Fruit fly (Drosophila melanogaster) whole organism, embryonic: ENCODE data around the gene Dscam3.

ENCODE experiments used
- Adf1 ChIP-seq: fragments of 200-800 bp; sonication (Bioruptor generic); IDR thresholded peaks from 2 replicates; pipeline ENCODE4 v1.3.6; 2022; ENCODE audit warnings: missing biosample characterization, missing genetic modification characterization
- Bgb ChIP-seq: fragments of 200-800 bp; sonication (Bioruptor generic); IDR thresholded peaks from 2 replicates; pipeline ENCODE4 v1.3.6; 2022; ENCODE audit warnings: missing biosample characterization, missing genetic modification characterization; ENCODE audit not compliant: partially characterized antibody
- CG10267 ChIP-seq: fragments of 200-800 bp; sonication (Bioruptor generic); optimal IDR thresholded peaks from 2 replicates; lab custom pipeline; 2018; ENCODE audit warnings: missing biosample characterization, mild to moderate bottlenecking, missing genetic modification characterization, moderate library complexity
- CG11456 ChIP-seq: fragments of 200-800 bp; sonication (Bioruptor generic); IDR thresholded peaks from 3 replicates; pipeline ENCODE4 v1.3.6; 2022; ENCODE audit warnings: missing biosample characterization, missing genetic modification characterization
- CG12391 ChIP-seq: fragments of 200-800 bp; sonication (Bioruptor generic); optimal IDR thresholded peaks from 3 replicates; lab custom pipeline; 2018; ENCODE audit warnings: missing biosample characterization, mild to moderate bottlenecking, missing genetic modification characterization, moderate library complexity
- CG13287 ChIP-seq: fragments of 200-800 bp; sonication (Bioruptor generic); IDR thresholded peaks from 2 replicates; pipeline ENCODE4 v1.3.6; 2022; ENCODE audit warnings: missing biosample characterization, missing genetic modification characterization; ENCODE audit not compliant: partially characterized antibody
- CG15514 ChIP-seq: fragments of 200-800 bp; sonication (Bioruptor generic); optimal IDR thresholded peaks from 3 replicates; lab custom pipeline; 2017; ENCODE audit warnings: missing biosample characterization, missing genetic modification characterization, mild to moderate bottlenecking, moderate library complexity, missing genetic modification reagents
- CG16813 ChIP-seq: fragments of 200-800 bp; sonication (Bioruptor generic); IDR thresholded peaks from 3 replicates; pipeline ENCODE4 v1.3.6; 2022; ENCODE audit warnings: missing biosample characterization, missing genetic modification characterization; ENCODE audit not compliant: partially characterized antibody
- CG16815 ChIP-seq: fragments of 200-800 bp; sonication (Bioruptor generic); optimal IDR thresholded peaks from 3 replicates; lab custom pipeline; 2017; ENCODE audit warnings: missing biosample characterization, mild to moderate bottlenecking, missing genetic modification characterization
- CG2116 ChIP-seq: fragments of 200-800 bp; sonication (Bioruptor generic); optimal IDR thresholded peaks from 3 replicates; lab custom pipeline; 2018; ENCODE audit warnings: missing biosample characterization, mild to moderate bottlenecking, missing genetic modification characterization
- CG31441 ChIP-seq: fragments of 200-800 bp; sonication (Bioruptor generic); IDR thresholded peaks from 2 replicates; pipeline ENCODE4 v1.3.6; 2022; ENCODE audit warnings: missing biosample characterization, missing genetic modification characterization
- CG32767 ChIP-seq: fragments of 200-800 bp; sonication (Bioruptor generic); IDR thresholded peaks from 2 replicates; pipeline ENCODE4 v1.3.6; 2022; ENCODE audit warnings: missing biosample characterization, missing genetic modification characterization
- CG34224 ChIP-seq: fragments of 200-800 bp; sonication (Bioruptor generic); IDR thresholded peaks from 3 replicates; pipeline ENCODE4 v1.3.6; 2022; ENCODE audit warnings: missing biosample characterization, missing genetic modification characterization; ENCODE audit not compliant: partially characterized antibody
- CG34376 ChIP-seq: fragments of 200-800 bp; sonication (Bioruptor generic); optimal IDR thresholded peaks from 2 replicates; lab custom pipeline; 2018; ENCODE audit warnings: missing biosample characterization, mild to moderate bottlenecking, missing genetic modification characterization
- CG34422 ChIP-seq: fragments of 200-800 bp; sonication (Bioruptor generic); IDR thresholded peaks from 3 replicates; pipeline ENCODE4 v1.3.6; 2022; ENCODE audit warnings: missing biosample characterization, missing genetic modification characterization
- CG4617 ChIP-seq: fragments of 200-800 bp; sonication (Bioruptor generic); optimal IDR thresholded peaks from 3 replicates; lab custom pipeline; 2016; ENCODE audit warnings: missing biosample characterization, missing genetic modification characterization, borderline replicate concordance
- CG6175 ChIP-seq: fragments of 200-800 bp; sonication (Bioruptor generic); IDR thresholded peaks from 3 replicates; pipeline ENCODE4 v1.3.6; 2022; ENCODE audit warnings: missing biosample characterization, missing genetic modification characterization
- CG9437 ChIP-seq: fragments of 200-800 bp; sonication (Bioruptor generic); optimal IDR thresholded peaks from 2 replicates; lab custom pipeline; 2018; ENCODE audit warnings: missing biosample characterization, mild to moderate bottlenecking, missing genetic modification characterization
- Dp ChIP-seq: fragments of 200-800 bp; sonication (Bioruptor generic); optimal IDR thresholded peaks from 2 replicates; lab custom pipeline; 2018; ENCODE audit warnings: missing biosample characterization, mild to moderate bottlenecking, missing genetic modification characterization, moderate library complexity
- Dref ChIP-seq: fragments of 200-800 bp; sonication (Bioruptor generic); IDR thresholded peaks from 2 replicates; pipeline ENCODE4 v1.3.6; 2022; ENCODE audit warnings: missing biosample characterization, missing genetic modification characterization
- E2f2 ChIP-seq: fragments of 200-800 bp; sonication (Bioruptor generic); IDR thresholded peaks from 2 replicates; pipeline ENCODE4 v1.3.6; 2022; ENCODE audit warnings: missing biosample characterization, missing genetic modification characterization
- Ets97D ChIP-seq: fragments of 200-800 bp; sonication (Bioruptor generic); optimal IDR thresholded peaks from 3 replicates; lab custom pipeline; 2016; ENCODE audit warnings: missing biosample characterization, missing genetic modification characterization
- HmgZ ChIP-seq: fragments of 200-800 bp; sonication (Bioruptor generic); optimal IDR thresholded peaks from 2 replicates; lab custom pipeline; 2018; ENCODE audit warnings: missing biosample characterization, mild to moderate bottlenecking, missing genetic modification characterization
- Hr39 ChIP-seq: fragments of >200 bp; optimal IDR thresholded peaks from 2 replicates; lab custom pipeline; 2017
- Jarid2 ChIP-seq: fragments of 200-800 bp; sonication (Bioruptor generic); optimal IDR thresholded peaks from 3 replicates; lab custom pipeline; 2017; ENCODE audit warnings: mild to moderate bottlenecking, missing biosample characterization, missing genetic modification reagents, missing genetic modification characterization
- MBD-R2 ChIP-seq: fragments of 200-800 bp; sonication (Bioruptor generic); IDR thresholded peaks from 2 replicates; pipeline ENCODE4 v1.3.6; 2022; ENCODE audit warnings: missing biosample characterization, missing genetic modification characterization
- MESR4 ChIP-seq: fragments of 200-800 bp; sonication (Bioruptor generic); optimal IDR thresholded peaks from 2 replicates; lab custom pipeline; 2018; ENCODE audit warnings: missing biosample characterization, mild to moderate bottlenecking, missing genetic modification characterization, moderate library complexity
- Med ChIP-seq: fragments of 200-800 bp; sonication (Bioruptor generic); peaks from one replicate; lab custom pipeline; 2016; ENCODE audit warnings: missing biosample characterization, missing genetic modification characterization, mild to moderate bottlenecking, inconsistent platforms, moderate library complexity
- Oli ChIP-seq: fragments of 200-800 bp; sonication (Bioruptor generic); optimal IDR thresholded peaks from 2 replicates; lab custom pipeline; 2018; ENCODE audit warnings: missing biosample characterization, mild to moderate bottlenecking, missing genetic modification characterization, moderate library complexity
- Sin3A ChIP-seq: fragments of >200 bp; optimal IDR thresholded peaks from 2 replicates; lab custom pipeline; 2018
- Stat92E ChIP-seq, 3 experiments: fragments of >200 bp in 2 of 3; fragments of 200-800 bp in 1 of 3; sonication (Bioruptor generic) in 1 of 3; optimal IDR thresholded peaks; 2 replicates each; lab custom pipeline; 2017 to 2019; ENCODE audit warnings: missing biosample characterization in 3 of 3, missing genetic modification characterization in 3 of 3, mild to moderate bottlenecking in 1 of 3, moderate library complexity in 1 of 3
- Trl ChIP-seq, 3 experiments: fragments of >200 bp in 2 of 3; fragments of 200-800 bp in 1 of 3; sonication (Bioruptor generic) in 1 of 3; optimal IDR thresholded peaks; 2 replicates in 1 of 3; 3 replicates in 2 of 3; lab custom pipeline; 2016 to 2017; ENCODE audit warnings: missing biosample characterization in 1 of 3, missing genetic modification characterization in 1 of 3
- YL-1 ChIP-seq: fragments of 200-800 bp; sonication (Bioruptor generic); optimal IDR thresholded peaks from 3 replicates; lab custom pipeline; 2017; ENCODE audit warnings: missing biosample characterization, mild to moderate bottlenecking, missing genetic modification characterization
- bbx ChIP-seq: fragments of 200-800 bp; sonication (Bioruptor generic); IDR thresholded peaks from 2 replicates; pipeline ENCODE4 v1.3.6; 2022; ENCODE audit warnings: missing biosample characterization, missing genetic modification characterization; ENCODE audit not compliant: partially characterized antibody
- bowl ChIP-seq: fragments of 200-800 bp; sonication (Bioruptor generic); IDR thresholded peaks from 2 replicates; pipeline ENCODE4 v1.3.6; 2022; ENCODE audit warnings: missing biosample characterization, missing genetic modification characterization
- fu2 ChIP-seq: fragments of 200-800 bp; sonication (Bioruptor generic); optimal IDR thresholded peaks from 2 replicates; lab custom pipeline; 2016; ENCODE audit warnings: missing biosample characterization, missing genetic modification characterization
- gfzf ChIP-seq: fragments of 200-800 bp; sonication (Bioruptor generic); optimal IDR thresholded peaks from 2 replicates; lab custom pipeline; 2016; ENCODE audit warnings: missing biosample characterization, mild to moderate bottlenecking, missing genetic modification characterization, moderate library complexity
- gt ChIP-seq: fragments of 200-800 bp; sonication (Bioruptor generic); IDR thresholded peaks from 2 replicates; pipeline ENCODE4 v1.3.6; 2022; ENCODE audit warnings: missing biosample characterization, missing genetic modification characterization
- mld ChIP-seq: fragments of 200-800 bp; sonication (Bioruptor generic); IDR thresholded peaks from 3 replicates; pipeline ENCODE4 v1.3.6; 2022; ENCODE audit warnings: missing biosample characterization, missing genetic modification characterization; ENCODE audit not compliant: partially characterized antibody
- nau ChIP-seq: fragments of 200-800 bp; sonication (Bioruptor generic); optimal IDR thresholded peaks from 3 replicates; lab custom pipeline; 2017; ENCODE audit warnings: missing biosample characterization, mild to moderate bottlenecking, missing genetic modification characterization, missing genetic modification reagents
- pfk ChIP-seq: fragments of 200-800 bp; sonication (Bioruptor generic); optimal IDR thresholded peaks from 2 replicates; lab custom pipeline; 2018; ENCODE audit warnings: missing biosample characterization, mild to moderate bottlenecking, missing genetic modification characterization, moderate library complexity
- sens ChIP-seq: fragments of 200-800 bp; sonication (Bioruptor generic); peaks from one replicate; lab custom pipeline; 2016; ENCODE audit warnings: missing biosample characterization, missing genetic modification characterization
- slbo ChIP-seq: fragments of 200-800 bp; sonication (Bioruptor generic); IDR thresholded peaks from 2 replicates; pipeline ENCODE4 v1.3.6; 2022; ENCODE audit warnings: missing biosample characterization, missing genetic modification characterization
- sna ChIP-seq: fragments of 200-800 bp; sonication (Bioruptor generic); IDR thresholded peaks from 2 replicates; pipeline ENCODE4 v1.3.6; 2022; ENCODE audit warnings: missing biosample characterization, missing genetic modification characterization; ENCODE audit not compliant: partially characterized antibody
- stwl ChIP-seq: fragments of 200-800 bp; sonication (Bioruptor generic); optimal IDR thresholded peaks from 3 replicates; lab custom pipeline; 2018; ENCODE audit warnings: missing biosample characterization, mild to moderate bottlenecking, missing genetic modification characterization, moderate library complexity
- tna ChIP-seq: fragments of 200-800 bp; sonication (Bioruptor generic); IDR thresholded peaks from 2 replicates; pipeline ENCODE4 v1.3.6; 2022; ENCODE audit warnings: missing biosample characterization, missing genetic modification characterization; ENCODE audit not compliant: partially characterized antibody

Dscam3 gene

dm6 chr3R:17546115-17546705 is 40.7 kb upstream of the Dscam3 start, which contains the start of gene Prx3 (continued):
- TF ChIP-seq MESR4 (GFP tag; lab: Kevin White, UChicago) (peak; percentile 46), Oli (no peak), Dp (GFP tag; lab: Kevin White, UChicago) (peak; percentile 92), E2f2 (peak; percentile 96), stwl (tag; lab: Kevin White, UChicago) (peak; percentile 84), gfzf (peak; percentile 78), nau (no peak), Dref (GFP tag; lab: Robert Waterston, UW) (peak; percentile 76), CG31441 (GFP tag; lab: Robert Waterston, UW) (no peak), Stat92E (GFP tag; optimal IDR thresholded peaks at IDR 0.05; lab: Kevin White, UChicago) (no peak), CG4617 (GFP tag; lab: Kevin White, UChicago) (peak; percentile 11), CG10267 (peak; percentile 1), sens (GFP tag; lab: Kevin White, UChicago) (peak; percentile 27), HmgZ (tag; lab: Kevin White, UChicago) (peak; percentile 5), Ets97D (GFP tag; lab: Kevin White, UChicago) (peak; percentile 22), YL-1 (peak; percentile 69), CG34376 (GFP tag; lab: Kevin White, UChicago) (no peak), fu2 (GFP tag; lab: Kevin White, UChicago) (no peak), CG9437 (peak; percentile 23), CG2116 (GFP tag; lab: Kevin White, UChicago) (peak; percentile 50), CG15514 (GFP tag; lab: Kevin White, UChicago) (peak; percentile 12), CG34224 (peak; percentile 32; the same call in 2 of the 3 replicates)

DNA sequence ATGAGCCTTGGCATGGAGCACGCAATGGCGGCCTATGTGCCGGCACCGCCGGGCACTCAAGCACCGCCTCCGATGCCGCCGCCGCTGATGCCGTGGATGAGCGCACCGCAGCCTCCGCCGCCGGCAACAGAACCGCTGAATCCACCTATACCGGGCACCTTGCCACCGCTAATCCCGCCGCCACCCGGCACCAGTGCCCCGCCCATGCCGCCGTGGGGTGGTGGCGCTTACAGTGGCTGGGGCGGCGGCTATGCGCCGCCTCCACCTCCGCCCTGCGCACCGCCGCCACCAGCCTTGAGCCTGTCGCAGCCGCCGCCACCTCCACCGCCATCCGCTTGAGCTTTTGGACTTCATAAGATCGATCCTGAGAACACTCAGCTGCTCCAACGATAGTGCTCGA is 39.1 kb upstream of the Dscam3 start:
- TF ChIP-seq Bgb (GFP tag; lab: Robert Waterston, UW) (0 out of 2 replicates have a peak, but pooled peaks have one; percentile 21), Med (GFP tag; lab: Kevin White, UChicago) (peak; percentile 56), sens (GFP tag; lab: Kevin White, UChicago) (peak; percentile 9), bowl (GFP tag; lab: Robert Waterston, UW) (no peak), Hr39 (lab: Kevin White, UChicago) (peak; percentile 6), CG11456 (GFP tag; lab: Robert Waterston, UW) (0 out of 3 replicates have a peak, but pooled peaks have one; percentile 38), CG16813 (0 out of 3 replicates have a peak, but pooled peaks have one; percentile 12), slbo (0 out of 2 replicates have a peak, but pooled peaks have one; percentile 10), CG12391 (no peak)

dm6 chr3R:17540497-17540822 is 35.0 kb upstream of the Dscam3 start:
- TF ChIP-seq MBD-R2 (GFP tag; lab: Robert Waterston, UW) (peak; percentile 54), CG32767 (GFP tag; lab: Robert Waterston, UW) (peak; percentile 34; the same call in 1 of the 2 replicates), Adf1 (peak; percentile 97), YL-1 (peak; percentile 63), Sin3A (lab: Kevin White, UChicago) (peak; percentile 30), CG34224 (peak; percentile 33; the same call in 1 of the 3 replicates), gt (no peak), CG34422 (GFP tag; lab: Robert Waterston, UW) (peak; percentile 45; the same call in 1 of the 3 replicates), Jarid2 (no peak), bbx (0 out of 2 replicates have a peak, but pooled peaks have one; percentile 10), CG6175 (GFP tag; lab: Robert Waterston, UW) (0 out of 3 replicates have a peak, but pooled peaks have one; percentile 57), Trl (optimal IDR thresholded peaks at IDR 0.05; lab: Kevin White, UChicago) (no peak), Trl (GFP tag; optimal IDR thresholded peaks at IDR 0.05; lab: Kevin White, UChicago) (no peak), tna (GFP tag; lab: Robert Waterston, UW) (no peak), Med (GFP tag; lab: Kevin White, UChicago) (peak; percentile 69), sna (0 out of 2 replicates have a peak, but pooled peaks have one; percentile 33), mld (GFP tag; lab: Robert Waterston, UW) (no peak), CG13287 (GFP tag; lab: Robert Waterston, UW) (peak; percentile 19; the same call in 1 of the 2 replicates), MESR4 (GFP tag; lab: Kevin White, UChicago) (peak; percentile 95), pfk (GFP tag; lab: Kevin White, UChicago) (peak; percentile 90), CG16815 (GFP tag; lab: Kevin White, UChicago) (no peak)
